Worm (Caenorhabditis elegans) whole organism, L3 larva: ENCODE data around the gene his-42.

Experiments
- R02D3.7 ChIP-seq: fragments of 150-350 bp; optimal IDR thresholded peaks from 2 replicates; lab custom pipeline; 2014; ENCODE audit warnings: missing biosample characterization, missing genetic modification characterization
- ZK546.5 ChIP-seq: sonication (generic microtip); optimal IDR thresholded peaks from 2 replicates; lab custom pipeline; 2017; ENCODE audit warnings: missing biosample characterization, missing genetic modification characterization
- aly-2 ChIP-seq: fragments of 150-350 bp; optimal IDR thresholded peaks from 2 replicates; lab custom pipeline; 2014; ENCODE audit warnings: missing biosample characterization, missing genetic modification characterization
- ama-1 ChIP-seq: fragments of 150-350 bp; optimal IDR thresholded peaks from 2 replicates; lab custom pipeline; 2018
- ceh-82 ChIP-seq: fragments of 150-350 bp; optimal IDR thresholded peaks from 2 replicates; lab custom pipeline; 2014; ENCODE audit warnings: missing biosample characterization, missing genetic modification characterization
- egl-5 ChIP-seq: fragments of 150-350 bp; optimal IDR thresholded peaks from 2 replicates; lab custom pipeline; 2017; ENCODE audit warnings: missing biosample characterization, missing genetic modification reagents, missing genetic modification characterization, inconsistent platforms
- elt-2 ChIP-seq: sonication (generic microtip); optimal IDR thresholded peaks from 2 replicates; lab custom pipeline; 2016; ENCODE audit warnings: missing genetic modification reagents, mild to moderate bottlenecking, missing genetic modification characterization, missing compliant biosample characterization
- eor-1 ChIP-seq, 2 experiments: fragments of 150-350 bp; optimal IDR thresholded peaks; 2 replicates each; lab custom pipeline; 2014 to 2018; ENCODE audit warnings: missing biosample characterization in 2 of 2, missing genetic modification characterization in 2 of 2
- fkh-10 ChIP-seq: sonication (generic microtip); optimal IDR thresholded peaks from 2 replicates; lab custom pipeline; 2017; ENCODE audit warnings: missing biosample characterization, missing genetic modification reagents, missing genetic modification characterization
- hmg-11 ChIP-seq: sonication (generic microtip); optimal IDR thresholded peaks from 2 replicates; lab custom pipeline; 2016; ENCODE audit warnings: missing genetic modification characterization, missing compliant biosample characterization
- jun-1 ChIP-seq: fragments of 150-350 bp; optimal IDR thresholded peaks from 2 replicates; lab custom pipeline; 2014; ENCODE audit warnings: missing biosample characterization, missing genetic modification reagents, missing genetic modification characterization
- lin-15B ChIP-seq: fragments of 150-350 bp; optimal IDR thresholded peaks from 2 replicates; lab custom pipeline; 2014; ENCODE audit warnings: missing biosample characterization, missing genetic modification characterization
- lin-39 ChIP-seq: fragments of 150-350 bp; optimal IDR thresholded peaks from 2 replicates; lab custom pipeline; 2018; ENCODE audit warnings: missing biosample characterization, missing genetic modification reagents, missing genetic modification characterization
- lsy-12 ChIP-seq: sonication (generic microtip); optimal IDR thresholded peaks from 2 replicates; lab custom pipeline; 2016; ENCODE audit warnings: mild to moderate bottlenecking, missing genetic modification characterization, missing compliant biosample characterization
- mdl-1 ChIP-seq: fragments of 150-350 bp; optimal IDR thresholded peaks from 2 replicates; lab custom pipeline; 2014; ENCODE audit warnings: missing biosample characterization, missing genetic modification characterization
- mml-1 ChIP-seq: fragments of 150-350 bp; sonication (generic microtip); optimal IDR thresholded peaks from 3 replicates; lab custom pipeline; 2014; ENCODE audit warnings: missing biosample characterization, missing genetic modification characterization
- nfya-1 ChIP-seq: sonication (generic microtip); optimal IDR thresholded peaks from 2 replicates; lab custom pipeline; 2017; ENCODE audit warnings: missing genetic modification characterization, mild to moderate bottlenecking, missing compliant biosample characterization, antibody characterized with exemption, moderate library complexity; ENCODE audit not compliant: insufficient read depth
- nhr-11 ChIP-seq: fragments of 150-350 bp; optimal IDR thresholded peaks from 2 replicates; lab custom pipeline; 2014; ENCODE audit warnings: missing biosample characterization, missing genetic modification characterization
- nhr-12 ChIP-seq: fragments of 150-350 bp; optimal IDR thresholded peaks from 2 replicates; lab custom pipeline; 2014; ENCODE audit warnings: missing biosample characterization, missing genetic modification characterization
- nhr-23 ChIP-seq: fragments of 150-350 bp; optimal IDR thresholded peaks from 2 replicates; lab custom pipeline; 2014; ENCODE audit warnings: missing biosample characterization, missing genetic modification reagents, missing genetic modification characterization
- nhr-25 ChIP-seq: sonication (generic microtip); optimal IDR thresholded peaks from 2 replicates; lab custom pipeline; 2017; ENCODE audit warnings: missing biosample characterization, missing genetic modification characterization
- nhr-43 ChIP-seq: sonication (generic microtip); optimal IDR thresholded peaks from 2 replicates; lab custom pipeline; 2016; ENCODE audit warnings: mild to moderate bottlenecking, missing genetic modification characterization, missing compliant biosample characterization; ENCODE audit not compliant: poor library complexity, severe bottlenecking
- nhr-67 ChIP-seq: fragments of 150-350 bp; optimal IDR thresholded peaks from 2 replicates; lab custom pipeline; 2014; ENCODE audit warnings: missing biosample characterization, missing genetic modification characterization
- nhr-76 ChIP-seq: fragments of 150-350 bp; sonication (generic microtip); optimal IDR thresholded peaks from 5 replicates; lab custom pipeline; 2014; ENCODE audit warnings: missing biosample characterization, missing genetic modification characterization
- nhr-77 ChIP-seq: fragments of 150-350 bp; optimal IDR thresholded peaks from 2 replicates; lab custom pipeline; 2014; ENCODE audit warnings: missing biosample characterization, missing genetic modification characterization
- pha-4 ChIP-seq: fragments of 150-350 bp; optimal IDR thresholded peaks from 2 replicates; lab custom pipeline; 2014; ENCODE audit warnings: missing biosample characterization, missing genetic modification reagents, missing genetic modification characterization
- pqm-1 ChIP-seq: fragments of 150-350 bp; optimal IDR thresholded peaks from 2 replicates; lab custom pipeline; 2017; ENCODE audit warnings: missing biosample characterization, missing genetic modification characterization, inconsistent platforms
- skn-1 ChIP-seq: fragments of 150-350 bp; optimal IDR thresholded peaks from 2 replicates; lab custom pipeline; 2014; ENCODE audit warnings: missing biosample characterization, missing genetic modification characterization
- snpc-4 ChIP-seq: fragments of 150-350 bp; optimal IDR thresholded peaks from 2 replicates; lab custom pipeline; 2014; ENCODE audit warnings: missing biosample characterization, missing genetic modification characterization
- tbx-2 ChIP-seq: sonication (generic microtip); optimal IDR thresholded peaks from 2 replicates; lab custom pipeline; 2016; ENCODE audit warnings: mild to moderate bottlenecking, missing genetic modification characterization, missing compliant biosample characterization
- unc-39 ChIP-seq: sonication (generic microtip); optimal IDR thresholded peaks from 4 replicates; lab custom pipeline; 2017; ENCODE audit warnings: missing biosample characterization, missing genetic modification characterization
- ztf-11 ChIP-seq: fragments of 150-350 bp; optimal IDR thresholded peaks from 2 replicates; lab custom pipeline; 2014; ENCODE audit warnings: missing biosample characterization, missing genetic modification characterization
- ztf-4 ChIP-seq: fragments of 150-350 bp; optimal IDR thresholded peaks from 2 replicates; lab custom pipeline; 2014; ENCODE audit warnings: missing biosample characterization, missing genetic modification characterization

The his-42 gene

DNA sequence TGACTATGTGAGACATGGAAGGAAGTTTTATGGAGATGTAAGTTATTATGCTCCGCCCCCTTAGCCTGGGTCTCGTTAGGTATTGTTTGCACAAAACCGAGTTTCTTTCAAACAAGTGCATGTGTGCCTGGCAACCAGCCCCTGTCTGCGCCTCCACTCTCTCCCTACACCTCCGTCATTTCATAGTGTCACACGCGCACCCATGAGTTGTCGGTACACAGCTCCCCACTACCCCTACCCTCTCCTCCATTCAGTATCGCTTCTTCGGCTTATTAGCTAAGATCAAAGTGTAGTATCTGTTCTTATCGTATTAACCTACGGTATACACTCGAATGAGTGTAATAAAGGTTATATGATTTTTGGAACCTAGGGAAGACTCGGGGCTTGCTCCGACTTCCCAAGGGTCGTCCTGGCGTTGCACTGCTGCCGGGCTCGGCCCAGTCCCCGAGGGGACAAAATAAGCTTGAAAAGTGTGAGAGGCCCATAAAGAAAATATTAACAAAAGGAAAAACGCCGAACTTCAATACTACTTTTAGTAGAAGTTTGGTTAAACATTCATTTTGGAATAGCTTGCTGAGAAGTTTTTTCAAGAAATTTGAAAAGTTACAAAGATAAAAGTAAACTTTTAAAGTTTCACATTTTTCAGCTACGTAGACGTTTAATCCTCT is 24.2 kb upstream of the his-42 start:
- TF ChIP-seq elt-2 (peak; percentile 46), nhr-77 (tag; lab: Kevin White, UChicago) (peak; percentile 72), ama-1 (lab: Kevin White, UChicago) (peak; percentile 37), nfya-1 (tag; lab: Kevin White, UChicago) (peak; percentile 40), nhr-25 (tag; lab: Kevin White, UChicago) (peak; percentile 31), snpc-4 (tag; lab: Kevin White, UChicago) (peak; percentile 52), pqm-1 (tag; lab: Kevin White, UChicago) (peak; percentile 41)

ce11 chrII:13852004-13852403 is 23.5 kb upstream of the his-42 start, which contains the start of gene F08G2.8:
Gene F08G2.8 (plus strand): TSS chrII:13852304.
- TF ChIP-seq ZK546.5 (tag; lab: Kevin White, UChicago) (no peak), lin-39 (tag; lab: Kevin White, UChicago) (no peak), ama-1 (lab: Kevin White, UChicago) (no peak), nhr-23 (tag; lab: Kevin White, UChicago) (no peak), ztf-11 (no peak), nhr-12 (no peak), pha-4 (tag; lab: Kevin White, UChicago) (no peak), nhr-25 (tag; lab: Kevin White, UChicago) (no peak), nhr-67 (tag; lab: Kevin White, UChicago) (no peak), egl-5 (tag; lab: Kevin White, UChicago) (no peak), lsy-12 (tag; lab: Kevin White, UChicago) (no peak), skn-1 (no peak), nhr-43 (tag; lab: Kevin White, UChicago) (no peak)

DNA sequence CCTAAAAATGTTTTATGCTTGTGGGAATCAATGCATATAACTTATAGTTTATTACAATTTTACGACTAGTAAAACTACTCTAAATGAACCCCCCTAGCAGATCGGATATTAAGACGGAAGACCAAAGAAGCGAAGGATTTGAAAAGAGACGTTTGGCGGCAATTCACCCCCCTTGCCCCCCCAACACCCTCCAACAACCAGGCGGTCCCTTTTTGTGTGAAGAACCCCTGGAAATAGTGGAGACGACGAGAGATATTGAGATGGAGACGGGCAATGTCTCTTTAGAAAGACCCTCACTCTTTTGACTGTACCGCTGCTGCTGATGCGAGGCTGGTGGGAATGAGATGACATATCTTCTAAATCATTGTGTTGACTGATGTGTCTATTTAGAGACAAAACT is 18.9 kb upstream of the his-42 start:
- TF ChIP-seq R02D3.7 (tag; lab: Kevin White, UChicago): no peak
- TF ChIP-seq hmg-11: peak; percentile 82
- no peak for TF ChIP-seq ztf-4
- TF ChIP-seq nhr-11: no peak
- TF ChIP-seq eor-1 (tag; optimal IDR thresholded peaks at IDR 0.05; lab: Kevin White, UChicago): no peak
- TF ChIP-seq nhr-23 (tag; lab: Kevin White, UChicago): no peak
- TF ChIP-seq fkh-10 (GFP tag; lab: Kevin White, UChicago): no peak
- no peak for TF ChIP-seq unc-39
- TF ChIP-seq mdl-1 (tag; lab: Kevin White, UChicago): no peak
- TF ChIP-seq pqm-1 (tag; lab: Kevin White, UChicago): no peak
- TF ChIP-seq nhr-43 (tag; lab: Kevin White, UChicago): no peak
- no peak for TF ChIP-seq jun-1 (tag; lab: Kevin White, UChicago)
- TF ChIP-seq pha-4 (tag; lab: Kevin White, UChicago): no peak
- TF ChIP-seq aly-2: no peak
- TF ChIP-seq mml-1 (tag; lab: Kevin White, UChicago): no peak
- TF ChIP-seq tbx-2 (tag; lab: Kevin White, UChicago): no peak
- TF ChIP-seq nhr-25 (tag; lab: Kevin White, UChicago): no peak
- TF ChIP-seq ZK546.5 (tag; lab: Kevin White, UChicago): no peak
- TF ChIP-seq lin-15B (tag; lab: Kevin White, UChicago): peak; percentile 9
- TF ChIP-seq nfya-1 (tag; lab: Kevin White, UChicago): peak; percentile 9
- TF ChIP-seq nhr-77 (tag; lab: Kevin White, UChicago): no peak
- no peak for TF ChIP-seq nhr-76 (tag; lab: Kevin White, UChicago)
- TF ChIP-seq ceh-82: no peak
- TF ChIP-seq, all 47 proteins: peak for 3

ce11 chrII:13846018-13846417 is 17.5 kb upstream of the his-42 start:
- TF ChIP-seq pha-4 (tag; lab: Kevin White, UChicago) (peak; percentile 60), nhr-76 (tag; lab: Kevin White, UChicago) (no peak), nfya-1 (tag; lab: Kevin White, UChicago) (no peak), nhr-25 (tag; lab: Kevin White, UChicago) (no peak), jun-1 (tag; lab: Kevin White, UChicago) (peak; percentile 5), elt-2 (peak; percentile 85), snpc-4 (tag; lab: Kevin White, UChicago) (peak; percentile 1), nhr-11 (no peak), pqm-1 (tag; lab: Kevin White, UChicago) (peak; percentile 59), lsy-12 (tag; lab: Kevin White, UChicago) (no peak), eor-1 (tag; optimal IDR thresholded peaks at IDR 0.05; lab: Kevin White, UChicago) (no peak)
